Worm (Caenorhabditis elegans): Measurements from ENCODE around the gene arp-6.

DNA sequence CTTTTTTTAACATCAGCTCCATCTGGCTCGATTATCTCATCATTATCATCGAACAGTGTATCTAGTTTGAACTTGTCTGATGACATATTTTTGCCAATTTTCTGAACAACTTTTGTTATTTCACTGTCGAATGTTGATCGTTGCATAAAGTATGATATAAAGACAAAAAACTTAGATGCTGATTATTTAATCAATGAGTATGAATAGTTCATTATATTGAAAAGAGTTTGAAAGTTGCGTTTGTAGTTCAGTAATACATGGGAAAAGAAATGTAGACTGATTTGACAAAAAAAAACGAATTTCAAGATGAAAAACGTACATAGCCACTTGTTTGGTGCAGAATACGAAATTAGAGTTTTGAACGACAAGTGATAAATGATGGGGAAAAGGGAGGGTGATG, 14.7 kb downstream of the arp-6 start, which contains the start of gene hda-2:
- no peak for TF ChIP-seq nhr-76 (tag; optimal IDR thresholded peaks at IDR 0.05)
- TF ChIP-seq elt-3 (tag; optimal IDR thresholded peaks at IDR 0.05): no peak
